Fruit fly (Drosophila melanogaster) whole organism, embryonic: ENCODE results near the gene Eno.
A peak's percentile ranks its signal among the peaks of the same experiment; 100 is the strongest.

Experiments
- ATbp ChIP-seq: fragments of 200-800 bp; sonication (Bioruptor generic); optimal IDR thresholded peaks from 2 replicates; lab custom pipeline; 2017; ENCODE audit warnings: missing biosample characterization, mild to moderate bottlenecking, missing genetic modification characterization, missing genetic modification reagents
- Adf1 ChIP-seq: fragments of 200-800 bp; sonication (Bioruptor generic); IDR thresholded peaks from 2 replicates; pipeline ENCODE4 v1.3.6; 2022; ENCODE audit warnings: missing biosample characterization, missing genetic modification characterization
- Bteb2 ChIP-seq: fragments of 200-800 bp; sonication (Bioruptor generic); optimal IDR thresholded peaks from 2 replicates; lab custom pipeline; 2016; ENCODE audit warnings: missing biosample characterization, missing genetic modification characterization
- CG10274 ChIP-seq: fragments of 200-800 bp; sonication (Bioruptor generic); optimal IDR thresholded peaks from 3 replicates; lab custom pipeline; 2017; ENCODE audit warnings: missing biosample characterization, mild to moderate bottlenecking, missing genetic modification characterization
- CG10366 ChIP-seq: fragments of 200-800 bp; sonication (Bioruptor generic); IDR thresholded peaks from 2 replicates; pipeline ENCODE4 v1.3.6; 2022; ENCODE audit warnings: missing biosample characterization, missing genetic modification characterization
- CG10431 ChIP-seq: fragments of 200-800 bp; sonication (Bioruptor generic); optimal IDR thresholded peaks from 3 replicates; lab custom pipeline; 2018; ENCODE audit warnings: missing biosample characterization, mild to moderate bottlenecking, missing genetic modification characterization
- CG10543 ChIP-seq: fragments of 200-800 bp; sonication (Bioruptor generic); optimal IDR thresholded peaks from 3 replicates; lab custom pipeline; 2017; ENCODE audit warnings: missing biosample characterization, mild to moderate bottlenecking, missing genetic modification characterization, moderate library complexity
- CG12744 ChIP-seq: fragments of 200-800 bp; sonication (Bioruptor generic); optimal IDR thresholded peaks from 2 replicates; lab custom pipeline; 2016; ENCODE audit warnings: missing biosample characterization, missing genetic modification characterization
- CG13296 ChIP-seq: fragments of 200-800 bp; sonication (Bioruptor generic); optimal IDR thresholded peaks from 3 replicates; lab custom pipeline; 2018; ENCODE audit warnings: missing biosample characterization, mild to moderate bottlenecking, missing genetic modification characterization
- CG14667 ChIP-seq: fragments of 200-800 bp; sonication (Bioruptor generic); IDR thresholded peaks from 2 replicates; pipeline ENCODE4 v1.3.6; 2022; ENCODE audit warnings: missing biosample characterization, missing genetic modification characterization
- CG14860 ChIP-seq: fragments of 200-800 bp; sonication (Bioruptor generic); IDR thresholded peaks from 3 replicates; pipeline ENCODE4 v1.3.6; 2022; ENCODE audit warnings: missing biosample characterization, missing genetic modification characterization; ENCODE audit not compliant: partially characterized antibody
- CG1647 ChIP-seq: fragments of 200-800 bp; sonication (Bioruptor generic); optimal IDR thresholded peaks from 3 replicates; lab custom pipeline; 2016; ENCODE audit warnings: missing biosample characterization, missing genetic modification characterization
- CG17612 ChIP-seq: fragments of 200-800 bp; sonication (Bioruptor generic); IDR thresholded peaks from 2 replicates; pipeline ENCODE4 v1.3.6; 2022; ENCODE audit warnings: missing biosample characterization, missing genetic modification characterization
- CG1832 ChIP-seq: fragments of 200-800 bp; sonication (Bioruptor generic); optimal IDR thresholded peaks from 2 replicates; lab custom pipeline; 2017; ENCODE audit warnings: missing biosample characterization, mild to moderate bottlenecking, missing genetic modification characterization, inconsistent platforms
- CG31224 ChIP-seq: fragments of 200-800 bp; sonication (Bioruptor generic); IDR thresholded peaks from 2 replicates; pipeline ENCODE4 v1.3.6; 2022; ENCODE audit warnings: missing biosample characterization, missing genetic modification characterization
- CG32772 ChIP-seq: fragments of 200-800 bp; sonication (Bioruptor generic); IDR thresholded peaks from 2 replicates; pipeline ENCODE4 v1.3.6; 2022; ENCODE audit warnings: missing biosample characterization, missing genetic modification characterization
- CG6791 ChIP-seq: fragments of 200-800 bp; sonication (Bioruptor generic); IDR thresholded peaks from 3 replicates; pipeline ENCODE4 v1.3.6; 2022; ENCODE audit warnings: missing biosample characterization, missing genetic modification characterization; ENCODE audit not compliant: partially characterized antibody
- CG7271 ChIP-seq: fragments of 200-800 bp; sonication (Bioruptor generic); optimal IDR thresholded peaks from 2 replicates; lab custom pipeline; 2018; ENCODE audit warnings: missing biosample characterization, mild to moderate bottlenecking, missing genetic modification characterization, moderate library complexity
- CG9215 ChIP-seq: fragments of 200-800 bp; sonication (Bioruptor generic); IDR thresholded peaks from 2 replicates; pipeline ENCODE4 v1.3.6; 2022; ENCODE audit warnings: missing biosample characterization, missing genetic modification characterization
- CG9437 ChIP-seq: fragments of 200-800 bp; sonication (Bioruptor generic); optimal IDR thresholded peaks from 2 replicates; lab custom pipeline; 2018; ENCODE audit warnings: missing biosample characterization, mild to moderate bottlenecking, missing genetic modification characterization
- CG9797 ChIP-seq: fragments of 200-800 bp; sonication (Bioruptor generic); optimal IDR thresholded peaks from 3 replicates; lab custom pipeline; 2018; ENCODE audit warnings: missing biosample characterization, mild to moderate bottlenecking, missing genetic modification characterization
- CoRest ChIP-seq: fragments of 200-800 bp; sonication (Bioruptor generic); optimal IDR thresholded peaks from 3 replicates; lab custom pipeline; 2018; ENCODE audit warnings: missing biosample characterization, mild to moderate bottlenecking, missing genetic modification characterization, moderate library complexity
- Deaf1 ChIP-seq: fragments of 200-800 bp; optimal IDR thresholded peaks from 3 replicates; lab custom pipeline; 2019; ENCODE audit warnings: missing biosample characterization, mild to moderate bottlenecking, missing genetic modification characterization, moderate library complexity
- Eip74EF ChIP-seq, 2 experiments: fragments of 200-800 bp in 1 of 2; fragments of >200 bp in 1 of 2; sonication (Bioruptor generic) in 1 of 2; optimal IDR thresholded peaks; 2 replicates each; lab custom pipeline; 2017 to 2019; ENCODE audit warnings: missing biosample characterization in 2 of 2, missing genetic modification characterization in 2 of 2, mild to moderate bottlenecking in 1 of 2, moderate library complexity in 1 of 2
- HmgD ChIP-seq: fragments of 200-800 bp; sonication (Bioruptor generic); optimal IDR thresholded peaks from 3 replicates; lab custom pipeline; 2016; ENCODE audit warnings: missing biosample characterization, missing genetic modification characterization
- MBD-R2 ChIP-seq: fragments of 200-800 bp; sonication (Bioruptor generic); IDR thresholded peaks from 2 replicates; pipeline ENCODE4 v1.3.6; 2022; ENCODE audit warnings: missing biosample characterization, missing genetic modification characterization
- PHDP ChIP-seq: fragments of 200-800 bp; sonication (Bioruptor generic); optimal IDR thresholded peaks from 3 replicates; lab custom pipeline; 2018; ENCODE audit warnings: missing biosample characterization, mild to moderate bottlenecking, missing genetic modification characterization, moderate library complexity
- Pdp1 ChIP-seq, 2 experiments: fragments of 200-800 bp; sonication (Bioruptor generic); optimal IDR thresholded peaks; 3 replicates each; lab custom pipeline; 2016; ENCODE audit warnings: missing biosample characterization in 2 of 2, missing genetic modification characterization in 2 of 2, mild to moderate bottlenecking in 1 of 2, moderate library complexity in 1 of 2
- Ravus ChIP-seq: fragments of 200-800 bp; sonication (Bioruptor generic); IDR thresholded peaks from 2 replicates; pipeline ENCODE4 v1.3.6; 2022; ENCODE audit warnings: missing biosample characterization, missing genetic modification characterization
- Side ChIP-seq: fragments of 200-800 bp; sonication (Bioruptor generic); optimal IDR thresholded peaks from 2 replicates; lab custom pipeline; 2016; ENCODE audit warnings: missing biosample characterization, missing genetic modification characterization
- Vsx1 ChIP-seq: fragments of 200-800 bp; sonication (Bioruptor generic); optimal IDR thresholded peaks from 2 replicates; lab custom pipeline; 2017; ENCODE audit warnings: missing biosample characterization, mild to moderate bottlenecking, missing genetic modification characterization, missing genetic modification reagents
- ash1 ChIP-seq: fragments of 200-800 bp; sonication (Bioruptor generic); optimal IDR thresholded peaks from 2 replicates; lab custom pipeline; 2018; ENCODE audit warnings: missing biosample characterization, mild to moderate bottlenecking, missing genetic modification characterization
- chm ChIP-seq: fragments of 200-800 bp; sonication (Bioruptor generic); IDR thresholded peaks from 2 replicates; pipeline ENCODE4 v1.3.6; 2022; ENCODE audit warnings: missing biosample characterization, missing genetic modification characterization
- crol ChIP-seq: fragments of 200-800 bp; sonication (Bioruptor generic); IDR thresholded peaks from 2 replicates; pipeline ENCODE4 v1.3.6; 2022; ENCODE audit warnings: missing biosample characterization, missing genetic modification characterization
- danr ChIP-seq: fragments of 200-800 bp; sonication (Bioruptor generic); IDR thresholded peaks from 2 replicates; pipeline ENCODE4 v1.3.6; 2022; ENCODE audit warnings: missing biosample characterization, missing genetic modification characterization
- fd3F ChIP-seq: fragments of 200-800 bp; sonication (Bioruptor generic); optimal IDR thresholded peaks from 2 replicates; lab custom pipeline; 2018; ENCODE audit warnings: missing biosample characterization, mild to moderate bottlenecking, missing genetic modification characterization, moderate library complexity
- fd96Cb ChIP-seq: fragments of 200-800 bp; sonication (Bioruptor generic); optimal IDR thresholded peaks from 2 replicates; lab custom pipeline; 2018; ENCODE audit warnings: missing biosample characterization, mild to moderate bottlenecking, missing genetic modification characterization, moderate library complexity
- gem ChIP-seq: fragments of 200-800 bp; sonication (Bioruptor generic); optimal IDR thresholded peaks from 2 replicates; lab custom pipeline; 2019; ENCODE audit warnings: missing biosample characterization, mild to moderate bottlenecking, missing genetic modification characterization, moderate library complexity
- jigr1 ChIP-seq: fragments of 200-800 bp; sonication (Bioruptor generic); IDR thresholded peaks from 3 replicates; pipeline ENCODE4 v1.3.6; 2022; ENCODE audit warnings: missing biosample characterization, missing genetic modification characterization
- kah ChIP-seq: fragments of 200-800 bp; sonication (Bioruptor generic); optimal IDR thresholded peaks from 2 replicates; lab custom pipeline; 2018; ENCODE audit warnings: missing biosample characterization, mild to moderate bottlenecking, missing genetic modification characterization
- ken ChIP-seq: fragments of 200-800 bp; sonication (Bioruptor generic); IDR thresholded peaks from 3 replicates; pipeline ENCODE4 v1.3.6; 2022; ENCODE audit warnings: missing biosample characterization, missing genetic modification characterization
- klu ChIP-seq: fragments of 200-800 bp; sonication (Bioruptor generic); IDR thresholded peaks from 2 replicates; pipeline ENCODE4 v1.3.6; 2022; ENCODE audit warnings: missing biosample characterization, missing genetic modification characterization
- lbe ChIP-seq: fragments of 200-800 bp; sonication (Bioruptor generic); optimal IDR thresholded peaks from 2 replicates; lab custom pipeline; 2016; ENCODE audit warnings: missing biosample characterization, mild to moderate bottlenecking, missing genetic modification characterization
- nmo ChIP-seq: fragments of 200-800 bp; sonication (Bioruptor generic); optimal IDR thresholded peaks from 2 replicates; lab custom pipeline; 2018; ENCODE audit warnings: missing biosample characterization, mild to moderate bottlenecking, missing genetic modification characterization, moderate library complexity
- slp2 ChIP-seq: fragments of 200-800 bp; sonication (Bioruptor generic); optimal IDR thresholded peaks from 2 replicates; lab custom pipeline; 2016; ENCODE audit warnings: missing biosample characterization, missing genetic modification characterization
- stc ChIP-seq: fragments of 200-800 bp; sonication (Bioruptor generic); IDR thresholded peaks from 2 replicates; pipeline ENCODE4 v1.3.6; 2022; ENCODE audit warnings: missing biosample characterization, missing genetic modification characterization
- tup ChIP-seq: fragments of 200-800 bp; sonication (Bioruptor generic); optimal IDR thresholded peaks from 2 replicates; lab custom pipeline; 2016; ENCODE audit warnings: missing biosample characterization, mild to moderate bottlenecking, missing genetic modification characterization, moderate library complexity
- usp ChIP-seq: fragments of >200 bp; optimal IDR thresholded peaks from 2 replicates; lab custom pipeline; 2017; ENCODE audit warnings: missing biosample characterization, missing genetic modification characterization
- zfh1 ChIP-seq: fragments of 200-800 bp; sonication (Bioruptor generic); IDR thresholded peaks from 3 replicates; pipeline ENCODE4 v1.3.6; 2022; ENCODE audit warnings: missing biosample characterization, missing genetic modification characterization
- zfh2 ChIP-seq: fragments of 200-800 bp; sonication (Bioruptor generic); optimal IDR thresholded peaks from 2 replicates; lab custom pipeline; 2016; ENCODE audit warnings: missing biosample characterization, missing genetic modification characterization

The Eno gene

DNA sequence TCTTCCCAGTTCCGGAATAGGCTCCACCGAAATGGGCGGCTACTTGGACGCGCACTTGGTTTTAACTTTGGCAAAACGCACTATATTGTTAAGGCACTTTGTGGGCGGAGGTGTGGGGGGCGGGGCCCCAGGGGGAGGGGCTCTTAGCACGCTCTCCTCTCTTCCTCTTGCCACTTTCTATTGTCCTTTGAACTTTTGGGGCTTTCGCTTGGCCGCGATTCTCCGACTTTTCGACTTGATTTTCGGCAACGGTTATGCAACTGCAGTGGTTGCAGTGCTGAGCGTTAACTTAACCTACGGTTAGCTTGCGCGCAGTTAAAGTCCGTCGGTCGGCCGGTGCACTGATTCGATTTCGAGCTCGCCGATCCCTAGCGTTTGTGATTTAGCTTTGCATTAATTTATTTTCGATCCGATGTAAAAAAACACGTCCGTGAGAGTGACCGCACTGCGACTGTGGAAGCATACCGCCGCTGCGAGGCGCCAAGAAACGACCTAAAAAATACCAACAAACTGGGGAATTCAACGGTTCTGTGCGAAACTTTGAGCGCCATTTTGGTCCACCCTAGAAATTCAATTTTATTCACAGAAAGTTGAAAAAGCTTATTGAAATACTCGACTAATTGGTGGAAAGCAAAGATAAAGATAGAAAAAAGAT, 5.4 kb downstream of the Eno start, which contains the start of gene Rim2 (continued):
- TF ChIP-seq CG31224 (GFP tag; lab: Robert Waterston, UW) (no peak), MBD-R2 (GFP tag; lab: Robert Waterston, UW) (peak; percentile 64), CG1832 (GFP tag; lab: Kevin White, UChicago) (no peak), CG9215 (GFP tag; lab: Robert Waterston, UW) (no peak), CG13296 (GFP tag; lab: Kevin White, UChicago) (peak; percentile 41), klu (GFP tag; lab: Robert Waterston, UW) (no peak), CG1647 (GFP tag; lab: Kevin White, UChicago) (no peak), CG7271 (tag; lab: Kevin White, UChicago) (no peak), CG10366 (GFP tag; lab: Robert Waterston, UW) (no peak), danr (GFP tag; lab: Robert Waterston, UW) (no peak), CG14860 (GFP tag; lab: Robert Waterston, UW) (no peak), kah (GFP tag; lab: Kevin White, UChicago) (no peak), fd96Cb (tag; lab: Kevin White, UChicago) (no peak), CG9437 (GFP tag; lab: Kevin White, UChicago) (no peak), CoRest (tag; lab: Kevin White, UChicago) (peak; percentile 59), nmo (GFP tag; lab: Kevin White, UChicago) (peak; percentile 54), usp (GFP tag; lab: Kevin White, UChicago) (no peak), zfh1 (no peak), ATbp (no peak), CG14667 (GFP tag; lab: Robert Waterston, UW) (no peak), HmgD (GFP tag; lab: Kevin White, UChicago) (peak; percentile 60), ash1 (GFP tag; lab: Kevin White, UChicago) (no peak), zfh2 (GFP tag; lab: Kevin White, UChicago) (peak; percentile 23), CG9797 (GFP tag; lab: Kevin White, UChicago) (peak; percentile 93), crol (GFP tag; lab: Robert Waterston, UW) (peak; percentile 49; the same call in 1 of the 2 replicates), CG6791 (no peak; the same call in 2 of the 3 replicates), Vsx1 (no peak), Deaf1 (peak; percentile 13), Ravus (GFP tag; lab: Robert Waterston, UW) (no peak), CG32772 (GFP tag; lab: Robert Waterston, UW) (no peak), Side (GFP tag; lab: Kevin White, UChicago) (no peak), tup (GFP tag; lab: Kevin White, UChicago) (no peak), fd3F (GFP tag; lab: Kevin White, UChicago) (no peak), PHDP (tag; lab: Kevin White, UChicago) (peak; percentile 6), jigr1 (GFP tag; lab: Robert Waterston, UW) (no peak), gem (tag; lab: Kevin White, UChicago) (no peak), CG10274 (GFP tag; lab: Kevin White, UChicago) (no peak), Adf1 (GFP tag; lab: Robert Waterston, UW) (0 out of 2 replicates have a peak, but pooled peaks have one; percentile 8), ken (GFP tag; lab: Robert Waterston, UW) (no peak), Eip74EF (GFP tag; optimal IDR thresholded peaks at IDR 0.05; lab: Kevin White, UChicago) (no peak), slp2 (GFP tag; lab: Kevin White, UChicago) (no peak), CG10431 (GFP tag; lab: Kevin White, UChicago) (no peak), chm (GFP tag; lab: Robert Waterston, UW) (peak; percentile 68), Pdp1 (GFP tag; optimal IDR thresholded peaks at IDR 0.05; lab: Kevin White, UChicago) (peak in 1 of 2 experiments; percentile 89), Bteb2 (no peak), CG10543 (GFP tag; lab: Kevin White, UChicago) (no peak), lbe (GFP tag; lab: Kevin White, UChicago) (no peak), stc (GFP tag; lab: Robert Waterston, UW) (0 out of 2 replicates have a peak, but pooled peaks have one; percentile 23), CG12744 (GFP tag; lab: Kevin White, UChicago) (no peak), CG17612 (GFP tag; lab: Robert Waterston, UW) (no peak)
